Worm (Caenorhabditis elegans) whole organism, L1 larva: ENCODE results near the gene B0228.6.

Source experiments
- Y116A8C.19 ChIP-seq: sonication (generic microtip); optimal IDR thresholded peaks from 2 replicates; lab custom pipeline; 2016; ENCODE audit warnings: missing compliant biosample characterization, missing genetic modification characterization, borderline replicate concordance
- aha-1 ChIP-seq: fragments of 150-350 bp; optimal IDR thresholded peaks from 2 replicates; lab custom pipeline; 2014; ENCODE audit warnings: missing biosample characterization, missing genetic modification characterization
- ama-1 ChIP-seq: fragments of 150-350 bp; optimal IDR thresholded peaks from 2 replicates; lab custom pipeline; 2014
- blmp-1 ChIP-seq: fragments of 150-350 bp; optimal IDR thresholded peaks from 2 replicates; lab custom pipeline; 2014; ENCODE audit warnings: missing biosample characterization, missing genetic modification characterization
- ceh-63 ChIP-seq: fragments of 200-800 bp; sonication (Bioruptor generic); optimal IDR thresholded peaks from 2 replicates; lab custom pipeline; 2018; ENCODE audit warnings: mild to moderate bottlenecking, missing genetic modification characterization, missing compliant biosample characterization
- ceh-8 ChIP-seq: fragments of 200-800 bp; sonication (Bioruptor generic); optimal IDR thresholded peaks from 2 replicates; lab custom pipeline; 2018; ENCODE audit warnings: mild to moderate bottlenecking, missing genetic modification characterization, moderate library complexity, missing compliant biosample characterization
- ceh-82 ChIP-seq, 3 experiments: fragments of 150-350 bp in 1 of 3; sonication (generic microtip) in 2 of 3; optimal IDR thresholded peaks; 2 replicates each; lab custom pipeline; 2014 to 2017; ENCODE audit warnings: missing biosample characterization in 3 of 3, missing genetic modification characterization in 3 of 3
- ceh-90 ChIP-seq: sonication (generic microtip); optimal IDR thresholded peaks from 2 replicates; lab custom pipeline; 2016; ENCODE audit warnings: missing genetic modification characterization, missing compliant biosample characterization
- dpl-1 ChIP-seq, 3 experiments: fragments of 150-350 bp in 2 of 3; sonication (generic microtip) in 1 of 3; optimal IDR thresholded peaks; 2 replicates each; lab custom pipeline; 2014 to 2017; ENCODE audit warnings: missing biosample characterization in 3 of 3, missing genetic modification characterization in 3 of 3, missing genetic modification reagents in 3 of 3
- dsc-1 ChIP-seq: sonication (generic microtip); optimal IDR thresholded peaks from 2 replicates; lab custom pipeline; 2016; ENCODE audit warnings: mild to moderate bottlenecking, missing genetic modification characterization, missing compliant biosample characterization
- efl-3 ChIP-seq: fragments of 200-800 bp; sonication (Bioruptor generic); optimal IDR thresholded peaks from 2 replicates; lab custom pipeline; 2018; ENCODE audit warnings: mild to moderate bottlenecking, missing genetic modification characterization, missing compliant biosample characterization
- egl-13 ChIP-seq: sonication (generic microtip); optimal IDR thresholded peaks from 2 replicates; lab custom pipeline; 2016; ENCODE audit warnings: missing genotype, missing genetic modification reagents, missing genetic modification characterization, missing compliant biosample characterization
- egl-27 ChIP-seq, 2 experiments: fragments of 150-350 bp in 1 of 2; sonication (generic microtip); optimal IDR thresholded peaks; 3 replicates each; lab custom pipeline; 2017 to 2018; ENCODE audit warnings: missing biosample characterization in 2 of 2, missing genetic modification characterization in 2 of 2, missing genetic modification reagents in 2 of 2
- elt-3 ChIP-seq, 6 experiments: fragments of 150-350 bp in 1 of 6; sonication (generic microtip); optimal IDR thresholded peaks; 2 replicates each; lab custom pipeline; 2017 to 2018; ENCODE audit warnings: missing biosample characterization in 6 of 6, missing genetic modification characterization in 6 of 6, inconsistent platforms in 1 of 6
- ets-5 ChIP-seq: fragments of 200-800 bp; sonication (Bioruptor generic); IDR thresholded peaks from 2 replicates; pipeline ENCODE4 v1.3.6; 2022; ENCODE audit warnings: missing genetic modification characterization, missing compliant biosample characterization
- fkh-10 ChIP-seq: sonication (generic microtip); optimal IDR thresholded peaks from 2 replicates; lab custom pipeline; 2017; ENCODE audit warnings: missing biosample characterization, missing genetic modification reagents, missing genetic modification characterization
- fkh-8 ChIP-seq: sonication (generic microtip); optimal IDR thresholded peaks from 2 replicates; lab custom pipeline; 2016; ENCODE audit warnings: mild to moderate bottlenecking, missing genetic modification characterization, missing compliant biosample characterization
- hlh-17 ChIP-seq: fragments of 200-800 bp; sonication (Bioruptor generic); optimal IDR thresholded peaks from 2 replicates; lab custom pipeline; 2018; ENCODE audit warnings: missing genetic modification characterization, mild to moderate bottlenecking, missing compliant biosample characterization, moderate library complexity, borderline replicate concordance
- hlh-4 ChIP-seq: sonication (generic microtip); optimal IDR thresholded peaks from 2 replicates; lab custom pipeline; 2016; ENCODE audit warnings: mild to moderate bottlenecking, missing genetic modification characterization, missing compliant biosample characterization
- hpl-2 ChIP-seq: fragments of 150-350 bp; optimal IDR thresholded peaks from 2 replicates; lab custom pipeline; 2014; ENCODE audit warnings: missing biosample characterization, missing genetic modification reagents, missing genetic modification characterization
- isw-1 ChIP-seq: fragments of 200-800 bp; sonication (Bioruptor generic); IDR thresholded peaks from 2 replicates; pipeline ENCODE4 v1.3.6; 2022; ENCODE audit warnings: missing genetic modification characterization, missing compliant biosample characterization
- lin-14 ChIP-seq: fragments of 200-800 bp; sonication (Bioruptor generic); optimal IDR thresholded peaks from 2 replicates; lab custom pipeline; 2018; ENCODE audit warnings: mild to moderate bottlenecking, missing genetic modification characterization, moderate library complexity, missing compliant biosample characterization
- lin-15B ChIP-seq: fragments of 150-350 bp; sonication (generic microtip); optimal IDR thresholded peaks from 3 replicates; lab custom pipeline; 2014; ENCODE audit warnings: missing biosample characterization, missing genetic modification characterization
- lin-39 ChIP-seq: fragments of 150-350 bp; optimal IDR thresholded peaks from 2 replicates; lab custom pipeline; 2014; ENCODE audit warnings: missing biosample characterization, missing genetic modification reagents, missing genetic modification characterization
- lsy-2 ChIP-seq, 2 experiments: fragments of 150-350 bp; optimal IDR thresholded peaks; 2 replicates each; lab custom pipeline; 2014; ENCODE audit warnings: missing biosample characterization in 2 of 2, missing genetic modification characterization in 2 of 2
- mab-9 ChIP-seq: fragments of 200-800 bp; sonication (Bioruptor generic); IDR thresholded peaks from 2 replicates; pipeline ENCODE4 v1.3.6; 2022; ENCODE audit warnings: missing genetic modification reagents, missing genetic modification characterization, missing compliant biosample characterization
- mdl-1 ChIP-seq, 2 experiments: fragments of 150-350 bp; optimal IDR thresholded peaks; 2 replicates each; lab custom pipeline; 2014 to 2017; ENCODE audit warnings: missing biosample characterization in 2 of 2, missing genetic modification characterization in 2 of 2, inconsistent platforms in 1 of 2
- mef-2 ChIP-seq: fragments of 150-350 bp; optimal IDR thresholded peaks from 2 replicates; lab custom pipeline; 2014; ENCODE audit warnings: missing biosample characterization, missing genetic modification characterization
- mep-1 ChIP-seq: fragments of 150-350 bp; optimal IDR thresholded peaks from 2 replicates; lab custom pipeline; 2014; ENCODE audit warnings: missing biosample characterization, missing genetic modification characterization
- nhr-11 ChIP-seq: fragments of 150-350 bp; optimal IDR thresholded peaks from 2 replicates; lab custom pipeline; 2014; ENCODE audit warnings: missing biosample characterization, missing genetic modification characterization
- nhr-12 ChIP-seq: sonication (generic microtip); optimal IDR thresholded peaks from 2 replicates; lab custom pipeline; 2017; ENCODE audit warnings: missing biosample characterization, missing genetic modification characterization
- nhr-19 ChIP-seq: fragments of 200-800 bp; sonication (Bioruptor generic); conservative IDR thresholded peaks from 2 replicates; pipeline ENCODE4 v1.3.6; 2022; ENCODE audit warnings: missing genetic modification characterization, missing compliant biosample characterization
- nhr-20 ChIP-seq: sonication (generic microtip); optimal IDR thresholded peaks from 2 replicates; lab custom pipeline; 2016; ENCODE audit warnings: mild to moderate bottlenecking, missing genetic modification characterization, missing compliant biosample characterization
- nhr-237 ChIP-seq: fragments of 150-350 bp; optimal IDR thresholded peaks from 2 replicates; lab custom pipeline; 2014; ENCODE audit warnings: missing biosample characterization, missing genetic modification characterization
- nhr-47 ChIP-seq: sonication (generic microtip); optimal IDR thresholded peaks from 2 replicates; lab custom pipeline; 2016; ENCODE audit warnings: mild to moderate bottlenecking, missing genetic modification characterization, moderate library complexity, missing compliant biosample characterization
- nhr-71 ChIP-seq: sonication (generic microtip); optimal IDR thresholded peaks from 2 replicates; lab custom pipeline; 2016; ENCODE audit warnings: mild to moderate bottlenecking, missing genetic modification characterization, moderate library complexity, missing compliant biosample characterization
- nhr-77 ChIP-seq: fragments of 150-350 bp; optimal IDR thresholded peaks from 2 replicates; lab custom pipeline; 2014; ENCODE audit warnings: missing biosample characterization, missing genetic modification characterization
- nhr-84 ChIP-seq: sonication (generic microtip); optimal IDR thresholded peaks from 2 replicates; lab custom pipeline; 2017; ENCODE audit warnings: missing biosample characterization, missing genetic modification characterization
- pag-3 ChIP-seq: sonication (generic microtip); optimal IDR thresholded peaks from 2 replicates; lab custom pipeline; 2017; ENCODE audit warnings: missing genetic modification characterization, mild to moderate bottlenecking, missing compliant biosample characterization, antibody characterized with exemption, borderline replicate concordance; ENCODE audit not compliant: insufficient read depth
- pqm-1 ChIP-seq: sonication (generic microtip); optimal IDR thresholded peaks from 3 replicates; lab custom pipeline; 2017; ENCODE audit warnings: missing biosample characterization, missing genetic modification characterization
- skn-1 ChIP-seq: fragments of 150-350 bp; optimal IDR thresholded peaks from 2 replicates; lab custom pipeline; 2014; ENCODE audit warnings: missing biosample characterization, missing genetic modification characterization
- snpc-4 ChIP-seq: fragments of 150-350 bp; optimal IDR thresholded peaks from 2 replicates; lab custom pipeline; 2014; ENCODE audit warnings: missing biosample characterization, missing genetic modification characterization
- sox-4 ChIP-seq: sonication (generic microtip); optimal IDR thresholded peaks from 2 replicates; lab custom pipeline; 2016; ENCODE audit warnings: missing genetic modification characterization, missing compliant biosample characterization
- sup-37 ChIP-seq: fragments of 200-800 bp; sonication (Bioruptor generic); optimal IDR thresholded peaks from 2 replicates; lab custom pipeline; 2018; ENCODE audit warnings: mild to moderate bottlenecking, missing genetic modification characterization, missing compliant biosample characterization
- swsn-7 ChIP-seq: sonication (generic microtip); optimal IDR thresholded peaks from 2 replicates; lab custom pipeline; 2016; ENCODE audit warnings: missing genetic modification characterization, missing compliant biosample characterization
- tlp-1 ChIP-seq: fragments of 150-350 bp; optimal IDR thresholded peaks from 2 replicates; lab custom pipeline; 2014; ENCODE audit warnings: missing biosample characterization, missing genetic modification characterization
- unc-30 ChIP-seq: sonication (generic microtip); optimal IDR thresholded peaks from 2 replicates; lab custom pipeline; 2017; ENCODE audit warnings: missing biosample characterization, missing genetic modification characterization
- unc-62 ChIP-seq: fragments of 150-350 bp; optimal IDR thresholded peaks from 2 replicates; lab custom pipeline; 2014; ENCODE audit warnings: missing biosample characterization, missing genetic modification reagents, missing genetic modification characterization
- unc-86 ChIP-seq: sonication (generic microtip); optimal IDR thresholded peaks from 2 replicates; lab custom pipeline; 2016; ENCODE audit warnings: missing genetic modification characterization, missing compliant biosample characterization
- unc-98 ChIP-seq: fragments of 200-800 bp; sonication (Bioruptor generic); IDR thresholded peaks from 2 replicates; pipeline ENCODE4 v1.3.6; 2022; ENCODE audit warnings: missing genetic modification characterization, missing compliant biosample characterization
- vab-15 ChIP-seq: sonication (generic microtip); optimal IDR thresholded peaks from 2 replicates; lab custom pipeline; 2017; ENCODE audit warnings: missing genotype, mild to moderate bottlenecking, missing genetic modification characterization, missing compliant biosample characterization
- xbp-1 ChIP-seq: sonication (generic microtip); optimal IDR thresholded peaks from 2 replicates; lab custom pipeline; 2016; ENCODE audit warnings: missing genetic modification characterization, missing compliant biosample characterization
- zag-1 ChIP-seq: fragments of 150-350 bp; optimal IDR thresholded peaks from 2 replicates; lab custom pipeline; 2014; ENCODE audit warnings: missing biosample characterization, missing genetic modification characterization
- zip-4 ChIP-seq: fragments of 200-800 bp; sonication (Bioruptor generic); optimal IDR thresholded peaks from 2 replicates; lab custom pipeline; 2018; ENCODE audit warnings: mild to moderate bottlenecking, missing genetic modification characterization, moderate library complexity, missing compliant biosample characterization

B0228.6 gene

ce11 chrII:7708540-7708939 is 46.4 kb downstream of the B0228.6 start, which contains the start of gene B0495.9 (continued):
- TF ChIP-seq sox-4 (tag; lab: Kevin White, UChicago) (no peak), unc-86 (tag; lab: Kevin White, UChicago) (no peak), hlh-4 (tag; lab: Kevin White, UChicago) (no peak), ceh-90 (tag; lab: Kevin White, UChicago) (no peak), efl-3 (GFP tag; lab: Kevin White, UChicago) (no peak), nhr-47 (tag; lab: Kevin White, UChicago) (peak; percentile 54), ceh-8 (GFP tag; lab: Kevin White, UChicago) (no peak), sup-37 (GFP tag; lab: Kevin White, UChicago) (no peak), mef-2 (tag; lab: Kevin White, UChicago) (no peak), nhr-20 (tag; lab: Kevin White, UChicago) (peak; percentile 41), nhr-84 (no peak), snpc-4 (tag; lab: Kevin White, UChicago) (peak; percentile 23), ceh-82 (tag; optimal IDR thresholded peaks at IDR 0.05; lab: Kevin White, UChicago) (peak; percentile 16 to 37 (median 21)), egl-13 (no peak), nhr-237 (tag; lab: Kevin White, UChicago) (no peak), Y116A8C.19 (no peak), xbp-1 (tag; lab: Kevin White, UChicago) (peak; percentile 42), lin-15B (tag; lab: Kevin White, UChicago) (no peak), lin-14 (GFP tag; lab: Kevin White, UChicago) (peak; percentile 42), hlh-17 (no peak), lin-39 (tag; lab: Kevin White, UChicago) (peak; percentile 31), hpl-2 (GFP tag; lab: Kevin White, UChicago) (no peak), nhr-77 (tag; lab: Kevin White, UChicago) (no peak), nhr-12 (tag; lab: Kevin White, UChicago) (no peak), egl-27 (tag; optimal IDR thresholded peaks at IDR 0.05; lab: Kevin White, UChicago) (no peak), aha-1 (tag; lab: Kevin White, UChicago) (no peak), skn-1 (tag; lab: Kevin White, UChicago) (peak; percentile 51), fkh-8 (tag; lab: Kevin White, UChicago) (no peak), zip-4 (no peak), ama-1 (lab: Kevin White, UChicago) (no peak), blmp-1 (peak; percentile 3), elt-3 (tag; optimal IDR thresholded peaks at IDR 0.05; lab: Kevin White, UChicago) (peak in 1 of 6 experiments; percentile 14), unc-98 (GFP tag; lab: Robert Waterston, UW) (no peak), ceh-63 (GFP tag; lab: Kevin White, UChicago) (no peak), fkh-10 (no peak), unc-30 (tag; lab: Kevin White, UChicago) (no peak), dpl-1 (GFP tag; optimal IDR thresholded peaks at IDR 0.05; lab: Kevin White, UChicago) (peak; percentile 42 to 54 (median 52)), isw-1 (GFP tag; lab: Robert Waterston, UW) (peak; percentile 31; the same call in 1 of the 2 replicates), tlp-1 (no peak), nhr-11 (tag; lab: Kevin White, UChicago) (no peak), pag-3 (no peak), unc-62 (no peak), vab-15 (tag; lab: Kevin White, UChicago) (no peak), mep-1 (tag; lab: Kevin White, UChicago) (no peak), nhr-19 (GFP tag; lab: Robert Waterston, UW) (peak; percentile 48), dsc-1 (tag; lab: Kevin White, UChicago) (peak; percentile 50), mdl-1 (tag; optimal IDR thresholded peaks at IDR 0.05; lab: Kevin White, UChicago) (peak in 1 of 2 experiments; percentile 12), pqm-1 (tag; lab: Kevin White, UChicago) (no peak), mab-9 (peak; percentile 58; the same call in 1 of the 2 replicates), ets-5 (GFP tag; lab: Robert Waterston, UW) (no peak), lsy-2 (tag; optimal IDR thresholded peaks at IDR 0.05; lab: Kevin White, UChicago) (peak; percentile 63 to 64), zag-1 (tag; lab: Kevin White, UChicago) (no peak), swsn-7 (tag; lab: Kevin White, UChicago) (peak; percentile 50), nhr-71 (tag; lab: Kevin White, UChicago) (peak; percentile 61)
